Worm (Caenorhabditis elegans) whole organism, L3 larva: Measurements from ENCODE around the gene ZK856.4.

Source experiments
- R02D3.7 ChIP-seq: fragments of 150-350 bp; optimal IDR thresholded peaks from 2 replicates; lab custom pipeline; 2014; ENCODE audit warnings: missing biosample characterization, missing genetic modification characterization
- ceh-16 ChIP-seq: sonication (generic microtip); optimal IDR thresholded peaks from 2 replicates; lab custom pipeline; 2017; ENCODE audit warnings: missing biosample characterization, missing genetic modification characterization
- ceh-28 ChIP-seq: fragments of 150-350 bp; optimal IDR thresholded peaks from 2 replicates; lab custom pipeline; 2014; ENCODE audit warnings: missing biosample characterization, missing genetic modification reagents, missing genetic modification characterization
- ceh-82 ChIP-seq: fragments of 150-350 bp; optimal IDR thresholded peaks from 2 replicates; lab custom pipeline; 2014; ENCODE audit warnings: missing biosample characterization, missing genetic modification characterization
- egl-27 ChIP-seq: sonication (generic microtip); optimal IDR thresholded peaks from 4 replicates; lab custom pipeline; 2017; ENCODE audit warnings: missing biosample characterization, missing genetic modification reagents, missing genetic modification characterization
- egl-5 ChIP-seq: fragments of 150-350 bp; optimal IDR thresholded peaks from 2 replicates; lab custom pipeline; 2017; ENCODE audit warnings: missing biosample characterization, missing genetic modification reagents, missing genetic modification characterization, inconsistent platforms
- elt-2 ChIP-seq: sonication (generic microtip); optimal IDR thresholded peaks from 2 replicates; lab custom pipeline; 2016; ENCODE audit warnings: missing genetic modification reagents, mild to moderate bottlenecking, missing genetic modification characterization, missing compliant biosample characterization
- elt-3 ChIP-seq, 3 experiments: fragments of 150-350 bp in 1 of 3; sonication (generic microtip) in 2 of 3; optimal IDR thresholded peaks; 2 replicates in 2 of 3; 4 replicates in 1 of 3; lab custom pipeline; 2014 to 2017; ENCODE audit warnings: missing biosample characterization in 3 of 3, missing genetic modification characterization in 3 of 3
- eor-1 ChIP-seq, 2 experiments: fragments of 150-350 bp; optimal IDR thresholded peaks; 2 replicates each; lab custom pipeline; 2014 to 2018; ENCODE audit warnings: missing biosample characterization in 2 of 2, missing genetic modification characterization in 2 of 2
- fkh-10 ChIP-seq: sonication (generic microtip); optimal IDR thresholded peaks from 2 replicates; lab custom pipeline; 2017; ENCODE audit warnings: missing biosample characterization, missing genetic modification reagents, missing genetic modification characterization
- fos-1 ChIP-seq: fragments of 150-350 bp; optimal IDR thresholded peaks from 2 replicates; lab custom pipeline; 2014; ENCODE audit warnings: missing biosample characterization, missing genetic modification characterization
- jun-1 ChIP-seq: fragments of 150-350 bp; optimal IDR thresholded peaks from 2 replicates; lab custom pipeline; 2014; ENCODE audit warnings: missing biosample characterization, missing genetic modification reagents, missing genetic modification characterization
- lin-15B ChIP-seq: fragments of 150-350 bp; optimal IDR thresholded peaks from 2 replicates; lab custom pipeline; 2014; ENCODE audit warnings: missing biosample characterization, missing genetic modification characterization
- lin-39 ChIP-seq: fragments of 150-350 bp; optimal IDR thresholded peaks from 2 replicates; lab custom pipeline; 2018; ENCODE audit warnings: missing biosample characterization, missing genetic modification reagents, missing genetic modification characterization
- lsy-12 ChIP-seq: sonication (generic microtip); optimal IDR thresholded peaks from 2 replicates; lab custom pipeline; 2016; ENCODE audit warnings: mild to moderate bottlenecking, missing genetic modification characterization, missing compliant biosample characterization
- mdl-1 ChIP-seq: fragments of 150-350 bp; optimal IDR thresholded peaks from 2 replicates; lab custom pipeline; 2014; ENCODE audit warnings: missing biosample characterization, missing genetic modification characterization
- mml-1 ChIP-seq: fragments of 150-350 bp; sonication (generic microtip); optimal IDR thresholded peaks from 3 replicates; lab custom pipeline; 2014; ENCODE audit warnings: missing biosample characterization, missing genetic modification characterization
- nfya-1 ChIP-seq: sonication (generic microtip); optimal IDR thresholded peaks from 2 replicates; lab custom pipeline; 2017; ENCODE audit warnings: missing genetic modification characterization, mild to moderate bottlenecking, missing compliant biosample characterization, antibody characterized with exemption, moderate library complexity; ENCODE audit not compliant: insufficient read depth
- nhr-11 ChIP-seq: fragments of 150-350 bp; optimal IDR thresholded peaks from 2 replicates; lab custom pipeline; 2014; ENCODE audit warnings: missing biosample characterization, missing genetic modification characterization
- nhr-12 ChIP-seq: fragments of 150-350 bp; optimal IDR thresholded peaks from 2 replicates; lab custom pipeline; 2014; ENCODE audit warnings: missing biosample characterization, missing genetic modification characterization
- nhr-237 ChIP-seq: fragments of 150-350 bp; optimal IDR thresholded peaks from 2 replicates; lab custom pipeline; 2014; ENCODE audit warnings: missing biosample characterization, missing genetic modification characterization
- nhr-25 ChIP-seq: sonication (generic microtip); optimal IDR thresholded peaks from 2 replicates; lab custom pipeline; 2017; ENCODE audit warnings: missing biosample characterization, missing genetic modification characterization
- nhr-28 ChIP-seq: fragments of 150-350 bp; optimal IDR thresholded peaks from 2 replicates; lab custom pipeline; 2014; ENCODE audit warnings: missing biosample characterization, missing genetic modification characterization
- nhr-43 ChIP-seq: sonication (generic microtip); optimal IDR thresholded peaks from 2 replicates; lab custom pipeline; 2016; ENCODE audit warnings: mild to moderate bottlenecking, missing genetic modification characterization, missing compliant biosample characterization; ENCODE audit not compliant: poor library complexity, severe bottlenecking
- nhr-67 ChIP-seq: fragments of 150-350 bp; optimal IDR thresholded peaks from 2 replicates; lab custom pipeline; 2014; ENCODE audit warnings: missing biosample characterization, missing genetic modification characterization
- nhr-76 ChIP-seq: fragments of 150-350 bp; sonication (generic microtip); optimal IDR thresholded peaks from 5 replicates; lab custom pipeline; 2014; ENCODE audit warnings: missing biosample characterization, missing genetic modification characterization
- pha-4 ChIP-seq: fragments of 150-350 bp; optimal IDR thresholded peaks from 2 replicates; lab custom pipeline; 2014; ENCODE audit warnings: missing biosample characterization, missing genetic modification reagents, missing genetic modification characterization
- pqm-1 ChIP-seq: fragments of 150-350 bp; optimal IDR thresholded peaks from 2 replicates; lab custom pipeline; 2017; ENCODE audit warnings: missing biosample characterization, missing genetic modification characterization, inconsistent platforms
- sea-2 ChIP-seq: fragments of 150-350 bp; sonication (generic microtip); optimal IDR thresholded peaks from 4 replicates; lab custom pipeline; 2014; ENCODE audit warnings: missing biosample characterization, missing genetic modification reagents, missing genetic modification characterization
- skn-1 ChIP-seq: fragments of 150-350 bp; optimal IDR thresholded peaks from 2 replicates; lab custom pipeline; 2014; ENCODE audit warnings: missing biosample characterization, missing genetic modification characterization
- snpc-4 ChIP-seq: fragments of 150-350 bp; optimal IDR thresholded peaks from 2 replicates; lab custom pipeline; 2014; ENCODE audit warnings: missing biosample characterization, missing genetic modification characterization
- tbx-2 ChIP-seq: sonication (generic microtip); optimal IDR thresholded peaks from 2 replicates; lab custom pipeline; 2016; ENCODE audit warnings: mild to moderate bottlenecking, missing genetic modification characterization, missing compliant biosample characterization
- unc-39 ChIP-seq: sonication (generic microtip); optimal IDR thresholded peaks from 4 replicates; lab custom pipeline; 2017; ENCODE audit warnings: missing biosample characterization, missing genetic modification characterization
- ztf-4 ChIP-seq: fragments of 150-350 bp; optimal IDR thresholded peaks from 2 replicates; lab custom pipeline; 2014; ENCODE audit warnings: missing biosample characterization, missing genetic modification characterization

Gene ZK856.4

ce11 chrV:10158528-10158927, 24.6 kb upstream of the ZK856.4 start, which contains the start of gene srsx-30:
Gene srsx-30 (plus strand): TSS chrV:10158828.
- TF ChIP-seq nhr-11 (tag; lab: Kevin White, UChicago) (no peak), ceh-82 (tag; lab: Kevin White, UChicago) (no peak), nhr-76 (tag; lab: Kevin White, UChicago) (no peak), fos-1 (tag; lab: Kevin White, UChicago) (no peak), tbx-2 (tag; lab: Kevin White, UChicago) (no peak), fkh-10 (GFP tag; lab: Kevin White, UChicago) (no peak), egl-27 (tag; lab: Kevin White, UChicago) (no peak), ztf-4 (tag; lab: Kevin White, UChicago) (no peak), nhr-25 (no peak), mml-1 (no peak), elt-2 (tag; lab: Kevin White, UChicago) (no peak), nhr-237 (no peak), nhr-43 (no peak), pha-4 (tag; lab: Kevin White, UChicago) (no peak), elt-3 (tag; optimal IDR thresholded peaks at IDR 0.05; lab: Kevin White, UChicago) (no peak), jun-1 (tag; lab: Kevin White, UChicago) (no peak), nfya-1 (tag; lab: Kevin White, UChicago) (no peak), pqm-1 (tag; lab: Kevin White, UChicago) (no peak), egl-5 (tag; lab: Kevin White, UChicago) (no peak), sea-2 (GFP tag; lab: Kevin White, UChicago) (no peak)

ce11 chrV:10159972-10160371, 23.1 kb upstream of the ZK856.4 start:
- TF ChIP-seq ceh-82 (tag; lab: Kevin White, UChicago) (no peak), elt-2 (tag; lab: Kevin White, UChicago) (peak; percentile 78), pha-4 (tag; lab: Kevin White, UChicago) (peak; percentile 15), pqm-1 (tag; lab: Kevin White, UChicago) (peak; percentile 65), nhr-67 (tag; lab: Kevin White, UChicago) (no peak)

- TF ChIP-seq snpc-4 (tag; lab: Kevin White, UChicago), result no peak
- peak; percentile 39 for TF ChIP-seq jun-1 (tag; lab: Kevin White, UChicago)
- peak; percentile 96 for TF ChIP-seq pqm-1 (tag; lab: Kevin White, UChicago)
- peak; percentile 70 for TF ChIP-seq skn-1 (tag; lab: Kevin White, UChicago)
- TF ChIP-seq pha-4 (tag; lab: Kevin White, UChicago), result peak; percentile 15
- peak; percentile 94 for TF ChIP-seq elt-2 (tag; lab: Kevin White, UChicago)
- no peak for TF ChIP-seq nhr-237
- TF ChIP-seq mdl-1 (tag; lab: Kevin White, UChicago), result peak; percentile 24
- no peak for TF ChIP-seq unc-39
- TF ChIP-seq nhr-12 (tag; lab: Kevin White, UChicago), result no peak
Observed at ce11 chrV:10160954-10161353, 22.1 kb upstream of the ZK856.4 start, which contains the start of gene C51E3.10. Gene C51E3.10 (minus strand): TSS chrV:10161134.

- TF ChIP-seq ceh-82 (tag; lab: Kevin White, UChicago), result no peak
- no peak for TF ChIP-seq ceh-16 (tag; lab: Kevin White, UChicago)
- no peak for TF ChIP-seq lsy-12 (tag; lab: Kevin White, UChicago)
- TF ChIP-seq ceh-28 (tag; lab: Kevin White, UChicago), result no peak
- TF ChIP-seq ztf-4 (tag; lab: Kevin White, UChicago), result no peak
- TF ChIP-seq jun-1 (tag; lab: Kevin White, UChicago), result no peak
- no peak for TF ChIP-seq lin-15B (tag; lab: Kevin White, UChicago)
- TF ChIP-seq nhr-237, result no peak
- TF ChIP-seq lin-39 (tag; lab: Kevin White, UChicago), result no peak
- no peak for TF ChIP-seq nhr-28 (tag; lab: Kevin White, UChicago)
- no peak for TF ChIP-seq R02D3.7 (tag; lab: Kevin White, UChicago)
- TF ChIP-seq eor-1 (tag; optimal IDR thresholded peaks at IDR 0.05; lab: Kevin White, UChicago), result no peak
- TF ChIP-seq egl-5 (tag; lab: Kevin White, UChicago), result no peak
Observed at ce11 chrV:10166368-10166767, 16.7 kb upstream of the ZK856.4 start, which contains the start of gene C51E3.6. Gene C51E3.6 (minus strand): TSS chrV:10166468.
